Worm (Caenorhabditis elegans): ENCODE results near the gene D1014.6.

DNA sequence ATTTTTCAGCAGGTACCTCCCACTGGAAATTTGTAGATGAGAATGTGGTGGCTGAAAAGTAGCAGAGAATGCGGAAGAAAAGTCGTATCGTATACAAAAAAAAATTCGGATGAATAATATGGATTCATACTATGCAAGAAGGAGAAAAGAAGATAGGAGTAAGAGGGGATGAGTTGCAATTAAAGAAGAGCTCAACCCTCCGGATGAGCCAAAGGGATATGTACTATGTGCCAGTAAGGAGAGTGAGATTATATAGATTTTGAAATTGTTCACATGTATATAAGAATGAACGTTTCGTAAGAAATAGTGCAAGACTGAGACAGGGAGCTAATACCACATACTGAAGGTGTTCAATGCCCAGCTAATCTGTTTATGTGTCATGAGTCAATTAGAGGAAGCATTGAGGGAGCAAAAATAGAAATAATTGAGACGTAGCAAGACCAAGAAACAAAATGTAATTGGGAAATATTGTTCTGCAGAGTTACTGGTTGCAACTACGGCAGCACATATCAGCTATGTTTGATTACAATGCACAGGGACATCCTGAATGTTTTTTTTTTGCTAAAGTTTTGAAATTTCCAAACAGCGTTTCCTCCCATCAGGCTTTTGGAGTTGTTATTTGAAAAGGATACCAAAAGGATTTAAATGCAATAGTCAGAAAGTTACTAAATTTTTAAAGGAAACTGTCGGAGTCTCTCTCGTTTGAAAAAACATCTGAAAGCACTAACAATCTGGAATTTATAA is 47.4 kb downstream of the D1014.6 start, which contains the start of gene F20D6.8:
- TF ChIP-seq aly-2 (tag; optimal IDR thresholded peaks at IDR 0.05): no peak
- no peak for TF ChIP-seq lin-11 (tag; optimal IDR thresholded peaks at IDR 0.05)
- TF ChIP-seq lin-39 (tag; optimal IDR thresholded peaks at IDR 0.05): no peak
- no peak for TF ChIP-seq nhr-25 (tag; optimal IDR thresholded peaks at IDR 0.05)
- TF ChIP-seq ztf-11 (tag; optimal IDR thresholded peaks at IDR 0.05): no peak
- no peak for TF ChIP-seq nhr-10 (tag; optimal IDR thresholded peaks at IDR 0.05)
- no peak for TF ChIP-seq skn-1 (tag; optimal IDR thresholded peaks at IDR 0.05)
- TF ChIP-seq ama-1 (optimal IDR thresholded peaks at IDR 0.05): no peak
- TF ChIP-seq nhr-237 (tag; optimal IDR thresholded peaks at IDR 0.05): no peak
- no peak for TF ChIP-seq blmp-1 (tag; optimal IDR thresholded peaks at IDR 0.05; ENCODE audit: insufficient read depth)

Data from whole organism, L2 larva.